Worm (Caenorhabditis elegans) whole organism, L4/young adult: ENCODE results near the gene C52B11.5.

Experiments used
- W03F9.2 ChIP-seq: fragments of 150-350 bp; optimal IDR thresholded peaks from 2 replicates; lab custom pipeline; 2014; ENCODE audit warnings: missing biosample characterization, missing genetic modification characterization
- dao-5 ChIP-seq: sonication (generic microtip); optimal IDR thresholded peaks from 2 replicates; lab custom pipeline; 2016; ENCODE audit warnings: missing genotype, missing genetic modification characterization, moderate library complexity, missing compliant biosample characterization
- him-1 ChIP-seq: sonication (generic microtip); optimal IDR thresholded peaks from 2 replicates; lab custom pipeline; 2016; ENCODE audit warnings: missing genotype, missing genetic modification reagents, missing genetic modification characterization, missing compliant biosample characterization

C52B11.5 gene

ce11 chrX:1272539-1272938 is at the start of gene C52B11.5:
TSS of gene C52B11.5 (plus strand) at chrX:1272788.
- TF ChIP-seq W03F9.2 (tag; lab: Kevin White, UChicago) = peak; percentile 7
- no peak for TF ChIP-seq him-1 (tag; lab: Kevin White, UChicago)
- no peak for TF ChIP-seq dao-5 (tag; lab: Kevin White, UChicago)

- TF ChIP-seq him-1 (tag; lab: Kevin White, UChicago) = no peak
- TF ChIP-seq dao-5 (tag; lab: Kevin White, UChicago) = no peak
- no peak for TF ChIP-seq W03F9.2 (tag; lab: Kevin White, UChicago)
Observed at ce11 chrX:1223089-1223488, 49.5 kb upstream of the C52B11.5 start.

- TF ChIP-seq dao-5 (tag; lab: Kevin White, UChicago) (no peak), W03F9.2 (tag; lab: Kevin White, UChicago) (no peak), him-1 (tag; lab: Kevin White, UChicago) (no peak)
Observed at ce11 chrX:1223841-1224240, 48.7 kb upstream of the C52B11.5 start.

- no peak for TF ChIP-seq him-1 (tag; lab: Kevin White, UChicago)
- TF ChIP-seq dao-5 (tag; lab: Kevin White, UChicago) = no peak
- no peak for TF ChIP-seq W03F9.2 (tag; lab: Kevin White, UChicago)
Observed at ce11 chrX:1230658-1231057, 41.9 kb upstream of the C52B11.5 start, which contains the start of gene C46H3.2. TSS of gene C46H3.2 (minus strand) at chrX:1230758.

- TF ChIP-seq dao-5 (tag; lab: Kevin White, UChicago) = no peak
- TF ChIP-seq W03F9.2 (tag; lab: Kevin White, UChicago) = no peak
- no peak for TF ChIP-seq him-1 (tag; lab: Kevin White, UChicago)
Observed at ce11 chrX:1232074-1232473, 40.5 kb upstream of the C52B11.5 start.

ce11 chrX:1238803-1239202 is 33.8 kb upstream of the C52B11.5 start, which contains the start of gene C25G6.3:
TSS of gene C25G6.3 (minus strand) at chrX:1238903.
- TF ChIP-seq him-1 (tag; lab: Kevin White, UChicago) (no peak), W03F9.2 (tag; lab: Kevin White, UChicago) (no peak), dao-5 (tag; lab: Kevin White, UChicago) (no peak)

ce11 chrX:1242763-1243162 is 29.8 kb upstream of the C52B11.5 start:
- no peak for TF ChIP-seq dao-5 (tag; lab: Kevin White, UChicago)
- TF ChIP-seq him-1 (tag; lab: Kevin White, UChicago) = no peak
- TF ChIP-seq W03F9.2 (tag; lab: Kevin White, UChicago) = no peak

- no peak for TF ChIP-seq dao-5 (tag; lab: Kevin White, UChicago)
- no peak for TF ChIP-seq him-1 (tag; lab: Kevin White, UChicago)
Observed at ce11 chrX:1244235-1244634, 28.4 kb upstream of the C52B11.5 start.

- TF ChIP-seq him-1 (tag; lab: Kevin White, UChicago) (no peak), dao-5 (tag; lab: Kevin White, UChicago) (no peak), W03F9.2 (tag; lab: Kevin White, UChicago) (no peak)
Observed at ce11 chrX:1245717-1246116, 26.9 kb upstream of the C52B11.5 start, which contains the start of gene tsp-9. TSS of gene tsp-9 (plus strand) at chrX:1246017.

ce11 chrX:1249738-1250137 is 22.9 kb upstream of the C52B11.5 start, which contains the start of gene C25G6.4:
TSS of gene C25G6.4 (minus strand) at chrX:1249838.
- TF ChIP-seq him-1 (tag; lab: Kevin White, UChicago) (no peak), dao-5 (tag; lab: Kevin White, UChicago) (no peak), W03F9.2 (tag; lab: Kevin White, UChicago) (no peak)

ce11 chrX:1255547-1255946 is 17.0 kb upstream of the C52B11.5 start, which contains the start of gene npr-11:
TSS of gene npr-11 (minus strand) at chrX:1255647.
- no peak for TF ChIP-seq him-1 (tag; lab: Kevin White, UChicago)
- no peak for TF ChIP-seq W03F9.2 (tag; lab: Kevin White, UChicago)
- no peak for TF ChIP-seq dao-5 (tag; lab: Kevin White, UChicago)

ce11 chrX:1257668-1258067 is 14.9 kb upstream of the C52B11.5 start:
- TF ChIP-seq him-1 (tag; lab: Kevin White, UChicago) = no peak
- no peak for TF ChIP-seq W03F9.2 (tag; lab: Kevin White, UChicago)
- TF ChIP-seq dao-5 (tag; lab: Kevin White, UChicago) = no peak

ce11 chrX:1265336-1265735 is 7.3 kb upstream of the C52B11.5 start:
- TF ChIP-seq W03F9.2 (tag; lab: Kevin White, UChicago) (no peak), dao-5 (tag; lab: Kevin White, UChicago) (no peak), him-1 (tag; lab: Kevin White, UChicago) (no peak)

- no peak for TF ChIP-seq W03F9.2 (tag; lab: Kevin White, UChicago)
- TF ChIP-seq him-1 (tag; lab: Kevin White, UChicago) = no peak
- no peak for TF ChIP-seq dao-5 (tag; lab: Kevin White, UChicago)
Observed at ce11 chrX:1270598-1270997, 2.0 kb upstream of the C52B11.5 start, which contains the start of gene C25G6.1. TSS of gene C25G6.1 (plus strand) at chrX:1270898.
